Worm (Caenorhabditis elegans) whole organism, L2 larva: ENCODE data around the gene irld-1.

Experiments used
- R02D3.7 ChIP-seq: fragments of 150-350 bp; optimal IDR thresholded peaks from 2 replicates; lab custom pipeline; 2014; ENCODE audit warnings: missing biosample characterization, missing genetic modification characterization
- ama-1 ChIP-seq: fragments of 150-350 bp; optimal IDR thresholded peaks from 2 replicates; lab custom pipeline; 2018; ENCODE audit warnings: inconsistent platforms
- nhr-237 ChIP-seq: fragments of 150-350 bp; optimal IDR thresholded peaks from 2 replicates; lab custom pipeline; 2014; ENCODE audit warnings: missing biosample characterization, missing genetic modification characterization
- nhr-25 ChIP-seq: fragments of 150-350 bp; sonication (generic microtip); optimal IDR thresholded peaks from 3 replicates; lab custom pipeline; 2014; ENCODE audit warnings: missing biosample characterization, missing genetic modification characterization
- snpc-4 ChIP-seq: fragments of 150-350 bp; optimal IDR thresholded peaks from 2 replicates; lab custom pipeline; 2014; ENCODE audit warnings: missing biosample characterization, missing genetic modification characterization

ce11 chrV:4359127-4359526, 22.6 kb downstream of the irld-1 start:
- TF ChIP-seq nhr-237 (tag; lab: Kevin White, UChicago) (no peak), nhr-25 (no peak), R02D3.7 (no peak), ama-1 (no peak), snpc-4 (no peak)
